Fruit fly (Drosophila melanogaster) whole organism, embryonic: Measurements from ENCODE around the gene CG14072.

Experiments used
- B-H1 ChIP-seq: fragments of 200-800 bp; sonication (Bioruptor generic); IDR thresholded peaks from 3 replicates; pipeline ENCODE4 v1.3.6; 2022; ENCODE audit warnings: missing biosample characterization, missing genetic modification characterization
- B-H2 ChIP-seq: fragments of 200-800 bp; sonication (Bioruptor generic); optimal IDR thresholded peaks from 2 replicates; lab custom pipeline; 2018; ENCODE audit warnings: missing biosample characterization, mild to moderate bottlenecking, missing genetic modification characterization
- CG10462 ChIP-seq: fragments of 200-800 bp; sonication (Bioruptor generic); optimal IDR thresholded peaks from 2 replicates; lab custom pipeline; 2016; ENCODE audit warnings: missing biosample characterization, missing genetic modification characterization
- CG10565 ChIP-seq: fragments of 200-800 bp; sonication (Bioruptor generic); optimal IDR thresholded peaks from 3 replicates; lab custom pipeline; 2016; ENCODE audit warnings: missing biosample characterization, mild to moderate bottlenecking, missing genetic modification characterization
- CG10979 ChIP-seq: fragments of 200-800 bp; sonication (Bioruptor generic); optimal IDR thresholded peaks from 2 replicates; lab custom pipeline; 2018; ENCODE audit warnings: missing biosample characterization, mild to moderate bottlenecking, missing genetic modification characterization, moderate library complexity
- CG11695 ChIP-seq: fragments of 200-800 bp; sonication (Bioruptor generic); IDR thresholded peaks from 3 replicates; pipeline ENCODE4 v1.3.6; 2022; ENCODE audit warnings: missing biosample characterization, missing genetic modification characterization
- CG12071 ChIP-seq: fragments of 200-800 bp; sonication (Bioruptor generic); optimal IDR thresholded peaks from 3 replicates; lab custom pipeline; 2018; ENCODE audit warnings: missing biosample characterization, mild to moderate bottlenecking, missing genetic modification characterization
- CG12236 ChIP-seq: fragments of 200-800 bp; sonication (Bioruptor generic); optimal IDR thresholded peaks from 2 replicates; lab custom pipeline; 2016; ENCODE audit warnings: missing biosample characterization, missing genetic modification characterization
- CG1233 ChIP-seq: fragments of 200-800 bp; sonication (Bioruptor generic); optimal IDR thresholded peaks from 4 replicates; lab custom pipeline; 2018; ENCODE audit warnings: missing biosample characterization, mild to moderate bottlenecking, missing genetic modification characterization
- CG15269 ChIP-seq: fragments of 200-800 bp; sonication (Bioruptor generic); optimal IDR thresholded peaks from 2 replicates; lab custom pipeline; 2018; ENCODE audit warnings: missing biosample characterization, mild to moderate bottlenecking, missing genetic modification characterization, moderate library complexity
- CG1647 ChIP-seq: fragments of 200-800 bp; sonication (Bioruptor generic); optimal IDR thresholded peaks from 3 replicates; lab custom pipeline; 2016; ENCODE audit warnings: missing biosample characterization, missing genetic modification characterization
- CG17802 ChIP-seq: fragments of 200-800 bp; sonication (Bioruptor generic); optimal IDR thresholded peaks from 2 replicates; lab custom pipeline; 2018; ENCODE audit warnings: missing biosample characterization, mild to moderate bottlenecking, missing genetic modification characterization, moderate library complexity
- CG18476 ChIP-seq: fragments of 200-800 bp; sonication (Bioruptor generic); optimal IDR thresholded peaks from 2 replicates; lab custom pipeline; 2016; ENCODE audit warnings: missing biosample characterization, mild to moderate bottlenecking, missing genetic modification characterization
- CG2129 ChIP-seq: fragments of 200-800 bp; sonication (Bioruptor generic); IDR thresholded peaks from 2 replicates; pipeline ENCODE4 v1.3.6; 2022; ENCODE audit warnings: missing biosample characterization, missing genetic modification characterization; ENCODE audit not compliant: partially characterized antibody
- CG2202 ChIP-seq: fragments of 200-800 bp; sonication (Bioruptor generic); optimal IDR thresholded peaks from 2 replicates; lab custom pipeline; 2018; ENCODE audit warnings: missing biosample characterization, mild to moderate bottlenecking, missing genetic modification characterization
- CG31388 ChIP-seq: fragments of 200-800 bp; sonication (Bioruptor generic); optimal IDR thresholded peaks from 2 replicates; lab custom pipeline; 2016; ENCODE audit warnings: missing biosample characterization, missing genetic modification characterization
- CG4328 ChIP-seq: fragments of 200-800 bp; sonication (Bioruptor generic); optimal IDR thresholded peaks from 3 replicates; lab custom pipeline; 2017; ENCODE audit warnings: missing biosample characterization, missing genetic modification reagents, missing genetic modification characterization
- CG4617 ChIP-seq: fragments of 200-800 bp; sonication (Bioruptor generic); optimal IDR thresholded peaks from 3 replicates; lab custom pipeline; 2016; ENCODE audit warnings: missing biosample characterization, missing genetic modification characterization, borderline replicate concordance
- CG5245 ChIP-seq: fragments of 200-800 bp; sonication (Bioruptor generic); optimal IDR thresholded peaks from 3 replicates; lab custom pipeline; 2016; ENCODE audit warnings: missing biosample characterization, missing genetic modification characterization
- CG8089 ChIP-seq: fragments of 200-800 bp; sonication (Bioruptor generic); optimal IDR thresholded peaks from 3 replicates; lab custom pipeline; 2016; ENCODE audit warnings: missing biosample characterization, missing genetic modification characterization
- CG8478 ChIP-seq: fragments of >200 bp; optimal IDR thresholded peaks from 2 replicates; lab custom pipeline; 2018
- CrebB ChIP-seq: fragments of 200-800 bp; sonication (Bioruptor generic); optimal IDR thresholded peaks from 3 replicates; lab custom pipeline; 2018; ENCODE audit warnings: missing biosample characterization, mild to moderate bottlenecking, missing genetic modification characterization
- Dref ChIP-seq: fragments of 200-800 bp; sonication (Bioruptor generic); IDR thresholded peaks from 2 replicates; pipeline ENCODE4 v1.3.6; 2022; ENCODE audit warnings: missing biosample characterization, missing genetic modification characterization
- Fer2 ChIP-seq: fragments of 200-800 bp; sonication (Bioruptor generic); optimal IDR thresholded peaks from 2 replicates; lab custom pipeline; 2018; ENCODE audit warnings: missing biosample characterization, mild to moderate bottlenecking, missing genetic modification characterization, moderate library complexity
- GATAe ChIP-seq: fragments of 200-800 bp; sonication (Bioruptor generic); conservative IDR thresholded peaks from 2 replicates; pipeline ENCODE4 v1.3.6; 2022; ENCODE audit warnings: missing biosample characterization, missing genetic modification characterization
- Gsc ChIP-seq: fragments of 200-800 bp; sonication (Bioruptor generic); IDR thresholded peaks from 2 replicates; pipeline ENCODE4 v1.3.6; 2022; ENCODE audit warnings: missing biosample characterization, missing genetic modification characterization
- Hey ChIP-seq: fragments of 200-800 bp; sonication (Bioruptor generic); optimal IDR thresholded peaks from 3 replicates; lab custom pipeline; 2018; ENCODE audit warnings: missing biosample characterization, mild to moderate bottlenecking, missing genetic modification characterization
- Hmx ChIP-seq: fragments of 200-800 bp; sonication (Bioruptor generic); optimal IDR thresholded peaks from 2 replicates; lab custom pipeline; 2016; ENCODE audit warnings: missing biosample characterization, missing genetic modification characterization
- Lhr ChIP-seq: fragments of 200-800 bp; sonication (Bioruptor generic); optimal IDR thresholded peaks from 3 replicates; lab custom pipeline; 2017; ENCODE audit warnings: mild to moderate bottlenecking, missing biosample characterization, missing genetic modification reagents, missing genetic modification characterization
- Lim3 ChIP-seq: fragments of 200-800 bp; sonication (Bioruptor generic); IDR thresholded peaks from 2 replicates; pipeline ENCODE4 v1.3.6; 2022; ENCODE audit warnings: missing biosample characterization, missing genetic modification characterization
- MESR4 ChIP-seq: fragments of 200-800 bp; sonication (Bioruptor generic); optimal IDR thresholded peaks from 2 replicates; lab custom pipeline; 2018; ENCODE audit warnings: missing biosample characterization, mild to moderate bottlenecking, missing genetic modification characterization, moderate library complexity
- Mes4 ChIP-seq: fragments of 200-800 bp; sonication (Bioruptor generic); optimal IDR thresholded peaks from 2 replicates; lab custom pipeline; 2016; ENCODE audit warnings: missing biosample characterization, missing genetic modification characterization
- Sry-δ ChIP-seq: fragments of 200-800 bp; sonication (Bioruptor generic); optimal IDR thresholded peaks from 2 replicates; lab custom pipeline; 2016; ENCODE audit warnings: missing biosample characterization, missing genetic modification characterization
- Usf ChIP-seq: fragments of 200-800 bp; sonication (Bioruptor generic); optimal IDR thresholded peaks from 2 replicates; lab custom pipeline; 2017; ENCODE audit warnings: missing genotype, missing biosample characterization, missing genetic modification characterization
- abd-A ChIP-seq: fragments of 200-800 bp; sonication (Bioruptor generic); optimal IDR thresholded peaks from 3 replicates; lab custom pipeline; 2019; ENCODE audit warnings: missing biosample characterization, mild to moderate bottlenecking, missing genetic modification characterization, moderate library complexity
- cato ChIP-seq: fragments of 200-800 bp; sonication (Bioruptor generic); optimal IDR thresholded peaks from 2 replicates; lab custom pipeline; 2016; ENCODE audit warnings: missing biosample characterization, missing genetic modification characterization, borderline replicate concordance
- caup ChIP-seq: fragments of 200-800 bp; sonication (Bioruptor generic); optimal IDR thresholded peaks from 3 replicates; lab custom pipeline; 2017; ENCODE audit warnings: missing biosample characterization, mild to moderate bottlenecking, missing genetic modification characterization, moderate library complexity; ENCODE audit not compliant: severe bottlenecking
- corto ChIP-seq: fragments of 200-800 bp; sonication (Bioruptor generic); optimal IDR thresholded peaks from 2 replicates; lab custom pipeline; 2016; ENCODE audit warnings: missing biosample characterization, mild to moderate bottlenecking, missing genetic modification characterization, moderate library complexity
- crc ChIP-seq: fragments of 200-800 bp; sonication (Bioruptor generic); optimal IDR thresholded peaks from 2 replicates; lab custom pipeline; 2016; ENCODE audit warnings: missing biosample characterization, missing genetic modification characterization
- dpn ChIP-seq, 2 experiments: fragments of 200-800 bp; sonication (Bioruptor generic); optimal IDR thresholded peaks; 3 replicates each; lab custom pipeline; 2016; ENCODE audit warnings: missing biosample characterization in 2 of 2, missing genetic modification characterization in 2 of 2
- ems ChIP-seq: fragments of 200-800 bp; sonication (Bioruptor generic); optimal IDR thresholded peaks from 3 replicates; lab custom pipeline; 2016; ENCODE audit warnings: missing biosample characterization, missing genetic modification characterization
- fd64A ChIP-seq: fragments of 200-800 bp; sonication (Bioruptor generic); optimal IDR thresholded peaks from 3 replicates; lab custom pipeline; 2018; ENCODE audit warnings: missing biosample characterization, mild to moderate bottlenecking, missing genetic modification characterization
- gem ChIP-seq: fragments of 200-800 bp; sonication (Bioruptor generic); optimal IDR thresholded peaks from 2 replicates; lab custom pipeline; 2019; ENCODE audit warnings: missing biosample characterization, mild to moderate bottlenecking, missing genetic modification characterization, moderate library complexity
- hkb ChIP-seq, 2 experiments: fragments of 200-800 bp in 1 of 2; fragments of >200 bp in 1 of 2; sonication (Bioruptor generic) in 1 of 2; IDR thresholded peaks in 1 of 2; optimal IDR thresholded peaks in 1 of 2; 2 replicates each; pipeline versions ENCODE4 v1.3.6 to Lab custom; 2017 to 2022; ENCODE audit warnings: missing biosample characterization in 1 of 2, missing genetic modification characterization in 1 of 2
- ind ChIP-seq: fragments of 200-800 bp; sonication (Bioruptor generic); optimal IDR thresholded peaks from 3 replicates; lab custom pipeline; 2016; ENCODE audit warnings: missing biosample characterization, missing genetic modification characterization
- nom ChIP-seq: fragments of 200-800 bp; sonication (Bioruptor generic); optimal IDR thresholded peaks from 2 replicates; lab custom pipeline; 2017; ENCODE audit warnings: missing biosample characterization, missing genetic modification characterization, mild to moderate bottlenecking, moderate library complexity, missing genetic modification reagents
- sens ChIP-seq: fragments of 200-800 bp; sonication (Bioruptor generic); peaks from one replicate; lab custom pipeline; 2016; ENCODE audit warnings: missing biosample characterization, missing genetic modification characterization
- slou ChIP-seq: fragments of 200-800 bp; sonication (Bioruptor generic); optimal IDR thresholded peaks from 3 replicates; lab custom pipeline; 2016; ENCODE audit warnings: missing biosample characterization, missing genetic modification characterization
- slp2 ChIP-seq: fragments of 200-800 bp; sonication (Bioruptor generic); optimal IDR thresholded peaks from 2 replicates; lab custom pipeline; 2016; ENCODE audit warnings: missing biosample characterization, missing genetic modification characterization
- vnd ChIP-seq: fragments of 200-800 bp; sonication (Bioruptor generic); IDR thresholded peaks from 3 replicates; pipeline ENCODE4 v1.3.6; 2022; ENCODE audit warnings: missing biosample characterization, missing genetic modification characterization; ENCODE audit not compliant: partially characterized antibody

CG14072 gene

DNA sequence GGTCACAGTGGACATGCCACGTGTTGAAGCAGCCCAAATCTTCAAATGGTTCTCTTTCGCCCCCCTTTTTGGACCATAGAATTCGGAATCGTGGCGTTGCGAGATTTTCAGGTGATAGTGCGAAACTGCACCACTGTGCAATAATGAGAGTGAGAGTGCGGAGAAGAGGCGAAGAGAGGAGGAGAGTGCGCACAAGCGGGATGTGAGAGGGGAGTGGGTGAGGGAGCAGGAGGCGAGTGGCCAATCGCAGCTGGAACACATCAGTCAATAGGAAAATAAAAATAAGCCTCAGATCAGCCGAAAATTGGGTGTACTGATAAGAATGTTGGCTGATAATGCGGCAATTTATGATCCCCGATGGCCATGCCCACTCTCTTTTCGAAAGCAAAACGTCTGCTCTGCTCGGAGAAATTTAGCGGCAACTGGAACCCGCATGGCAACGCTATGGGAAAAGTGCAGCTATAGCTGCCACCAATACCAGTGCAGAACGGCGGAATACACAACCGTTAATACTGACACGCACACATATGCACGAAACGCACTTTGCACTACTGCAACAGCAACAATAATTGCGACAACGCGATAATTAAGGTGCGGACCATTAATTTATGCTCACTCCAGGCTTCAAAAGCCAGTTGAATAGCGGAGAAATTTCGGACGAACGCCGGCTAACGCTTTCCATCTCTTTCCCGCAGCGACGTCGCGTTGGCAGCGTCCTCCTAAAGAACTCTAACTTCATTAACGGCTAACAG, 31.0 kb downstream of the CG14072 start (continued):
- TF ChIP-seq MESR4 (GFP tag; lab: Kevin White, UChicago), result peak; percentile 70
- peak; percentile 39 for TF ChIP-seq CG10979
- no peak for TF ChIP-seq CG2202
- TF ChIP-seq CG2129 (GFP tag; lab: Robert Waterston, UW), result no peak
- TF ChIP-seq dpn (GFP tag; optimal IDR thresholded peaks at IDR 0.05; lab: Kevin White, UChicago), result no peak
- TF ChIP-seq CG12071 (GFP tag; lab: Kevin White, UChicago), result no peak
- no peak for TF ChIP-seq ems
- TF ChIP-seq crc (GFP tag; lab: Kevin White, UChicago), result no peak
- TF ChIP-seq Sry-δ (GFP tag; lab: Kevin White, UChicago), result no peak
- TF ChIP-seq CG1647 (GFP tag; lab: Kevin White, UChicago), result no peak
- TF ChIP-seq CG11695, result 0 out of 3 replicates have a peak, but pooled peaks have one; percentile 49
- no peak for TF ChIP-seq ind
- TF ChIP-seq cato (GFP tag; lab: Kevin White, UChicago), result no peak
- TF ChIP-seq Dref, result no peak
- TF ChIP-seq B-H1 (GFP tag; lab: Robert Waterston, UW), result no peak
- TF ChIP-seq Gsc (GFP tag; lab: Robert Waterston, UW), result no peak
- peak; percentile 95 for TF ChIP-seq nom (GFP tag; lab: Kevin White, UChicago)
- no peak for TF ChIP-seq CG4328 (GFP tag; lab: Kevin White, UChicago)
- TF ChIP-seq CG15269 (tag; lab: Kevin White, UChicago), result no peak
- TF ChIP-seq CG1233, result no peak
- TF ChIP-seq CG12236 (GFP tag; lab: Kevin White, UChicago), result no peak
- TF ChIP-seq vnd (GFP tag; lab: Robert Waterston, UW), result no peak
- TF ChIP-seq slp2 (GFP tag; lab: Kevin White, UChicago), result no peak
- TF ChIP-seq CG10462 (GFP tag; lab: Kevin White, UChicago), result no peak
- no peak for TF ChIP-seq CG8478 (lab: Kevin White, UChicago)
- no peak for TF ChIP-seq caup
- TF ChIP-seq abd-A, result peak; percentile 70
- TF ChIP-seq CG10565, result no peak
- TF ChIP-seq B-H2 (GFP tag; lab: Kevin White, UChicago), result no peak
- TF ChIP-seq gem (tag; lab: Kevin White, UChicago), result no peak
- TF ChIP-seq GATAe (GFP tag; lab: Robert Waterston, UW), result no peak
- no peak for TF ChIP-seq fd64A (GFP tag; lab: Kevin White, UChicago)
- no peak for TF ChIP-seq hkb (optimal IDR thresholded peaks at IDR 0.05; lab: Kevin White, UChicago)
- TF ChIP-seq hkb (GFP tag; IDR thresholded peaks at IDR 0.05; lab: Robert Waterston, UW), result no peak
- TF ChIP-seq CrebB (tag; lab: Kevin White, UChicago), result no peak
- no peak for TF ChIP-seq Usf (GFP tag; lab: Kevin White, UChicago)
- TF ChIP-seq CG8089, result no peak
- no peak for TF ChIP-seq Hmx
- TF ChIP-seq Hey (tag; lab: Kevin White, UChicago), result no peak
- TF ChIP-seq CG4617, result peak; percentile 79
- TF ChIP-seq Lim3 (GFP tag; lab: Robert Waterston, UW), result no peak
- no peak for TF ChIP-seq CG17802 (tag; lab: Kevin White, UChicago)
- TF ChIP-seq Fer2 (tag; lab: Kevin White, UChicago), result no peak
- no peak for TF ChIP-seq CG5245 (GFP tag; lab: Kevin White, UChicago)
- no peak for TF ChIP-seq Lhr
- TF ChIP-seq Mes4 (GFP tag; lab: Kevin White, UChicago), result no peak
- no peak for TF ChIP-seq slou (GFP tag; lab: Kevin White, UChicago)
- no peak for TF ChIP-seq CG31388 (GFP tag; lab: Kevin White, UChicago)
- no peak for TF ChIP-seq CG18476 (GFP tag; lab: Kevin White, UChicago)
- no peak for TF ChIP-seq corto (GFP tag; lab: Kevin White, UChicago)
- TF ChIP-seq sens, result peak; percentile 83
